In genomic region chr3L:12501249-12501648, dm6 we compare ENCODE assay signal across 1 fruit fly cellular context.
A peak's percentile ranks its signal among the peaks of the same experiment; 100 is the strongest.
TF ChIP-seq lines count a peak whose summit lies in the region.

CG10638 (minus strand) TSS chr3L:12501311.
CG10681 (plus strand) TSS chr3L:12501513.

TF ChIP-seq in whole organism, embryonic, 481 proteins besides CTCF, POLR2A, EP300 and RAD21 (continued from another document and continues in another):
- no peak for TF ChIP-seq CG9817 (tag; optimal IDR thresholded peaks at IDR 0.05; lab: Kevin White, UChicago)
- TF ChIP-seq grau (tag; optimal IDR thresholded peaks at IDR 0.05; lab: Kevin White, UChicago): peak; percentile 53
- TF ChIP-seq amos (GFP tag; IDR thresholded peaks at IDR 0.05; lab: Robert Waterston, UW; ENCODE audit: partially characterized antibody): no peak
- TF ChIP-seq CG18619 (GFP tag; optimal IDR thresholded peaks at IDR 0.05; lab: Kevin White, UChicago): no peak
- TF ChIP-seq tx (GFP tag; optimal IDR thresholded peaks at IDR 0.05; lab: Kevin White, UChicago): peak; percentile 17
- TF ChIP-seq CG17361 (GFP tag; IDR thresholded peaks at IDR 0.05; lab: Robert Waterston, UW): 0 out of 3 replicates have a peak, but pooled peaks have one; percentile 43
- no peak for TF ChIP-seq Hand (GFP tag; optimal IDR thresholded peaks at IDR 0.05; lab: Kevin White, UChicago)
- no peak for TF ChIP-seq Mrtf (GFP tag; IDR thresholded peaks at IDR 0.05; lab: Robert Waterston, UW)
- TF ChIP-seq btn (GFP tag; optimal IDR thresholded peaks at IDR 0.05; lab: Kevin White, UChicago): no peak
- TF ChIP-seq CG3163 (GFP tag; optimal IDR thresholded peaks at IDR 0.05; lab: Kevin White, UChicago): no peak
- no peak for TF ChIP-seq Eip74EF (GFP tag; optimal IDR thresholded peaks at IDR 0.05; lab: Kevin White, UChicago)
- TF ChIP-seq ATbp (GFP tag; optimal IDR thresholded peaks at IDR 0.05; lab: Kevin White, UChicago): no peak
- no peak for TF ChIP-seq zfh1 (GFP tag; IDR thresholded peaks at IDR 0.05; lab: Robert Waterston, UW)
- no peak for TF ChIP-seq jigr1 (GFP tag; IDR thresholded peaks at IDR 0.05; lab: Robert Waterston, UW)
- no peak for TF ChIP-seq CG14860 (GFP tag; IDR thresholded peaks at IDR 0.05; lab: Robert Waterston, UW; ENCODE audit: partially characterized antibody)
- TF ChIP-seq slou (GFP tag; optimal IDR thresholded peaks at IDR 0.05; lab: Kevin White, UChicago): no peak
- no peak for TF ChIP-seq Hr39 (optimal IDR thresholded peaks at IDR 0.05; lab: Kevin White, UChicago)
- no peak for TF ChIP-seq CG43689 (GFP tag; IDR thresholded peaks at IDR 0.05; lab: Robert Waterston, UW)
- peak; percentile 65 for TF ChIP-seq Max (GFP tag; optimal IDR thresholded peaks at IDR 0.05; lab: Kevin White, UChicago)
- no peak; the same call in 2 of the 3 replicates for TF ChIP-seq CG11695 (GFP tag; IDR thresholded peaks at IDR 0.05; lab: Robert Waterston, UW)
- peak; percentile 67 to 91 for TF ChIP-seq crp (GFP tag; optimal IDR thresholded peaks at IDR 0.05; lab: Kevin White, UChicago)
- no peak for TF ChIP-seq pnt (GFP tag; optimal IDR thresholded peaks at IDR 0.05; lab: Kevin White, UChicago)
- TF ChIP-seq Sin3A (optimal IDR thresholded peaks at IDR 0.05; lab: Kevin White, UChicago): no peak
- no peak for TF ChIP-seq HLHmδ (GFP tag; optimal IDR thresholded peaks at IDR 0.05; lab: Kevin White, UChicago)
- TF ChIP-seq schlank (tag; optimal IDR thresholded peaks at IDR 0.05; lab: Kevin White, UChicago): no peak
- peak; percentile 54 for TF ChIP-seq unpg (GFP tag; optimal IDR thresholded peaks at IDR 0.05; lab: Kevin White, UChicago)
- no peak for TF ChIP-seq CG42726 (GFP tag; IDR thresholded peaks at IDR 0.05; lab: Robert Waterston, UW; ENCODE audit: partially characterized antibody)
- no peak for TF ChIP-seq CG4328 (GFP tag; optimal IDR thresholded peaks at IDR 0.05; lab: Kevin White, UChicago)
- no peak for TF ChIP-seq Mad (GFP tag; optimal IDR thresholded peaks at IDR 0.05; lab: Kevin White, UChicago)
- TF ChIP-seq NC2α (GFP tag; optimal IDR thresholded peaks at IDR 0.05; lab: Kevin White, UChicago): no peak
- TF ChIP-seq sens (GFP tag; lab: Kevin White, UChicago): peak; percentile 91
- peak; percentile 27 for TF ChIP-seq NfI (GFP tag; optimal IDR thresholded peaks at IDR 0.05; lab: Kevin White, UChicago)
- TF ChIP-seq Lpt (GFP tag; optimal IDR thresholded peaks at IDR 0.05; lab: Kevin White, UChicago): no peak
- no peak for TF ChIP-seq so (GFP tag; IDR thresholded peaks at IDR 0.05; lab: Robert Waterston, UW)
- TF ChIP-seq Camta (GFP tag; optimal IDR thresholded peaks at IDR 0.05; lab: Kevin White, UChicago): no peak
- TF ChIP-seq CG32532 (GFP tag; IDR thresholded peaks at IDR 0.05; lab: Robert Waterston, UW): no peak
- no peak for TF ChIP-seq CG6854 (GFP tag; optimal IDR thresholded peaks at IDR 0.05; lab: Kevin White, UChicago)
- TF ChIP-seq ro (GFP tag; IDR thresholded peaks at IDR 0.05; lab: Robert Waterston, UW): no peak
- TF ChIP-seq wor (GFP tag; IDR thresholded peaks at IDR 0.05; lab: Robert Waterston, UW): no peak
- no peak for TF ChIP-seq dm (GFP tag; optimal IDR thresholded peaks at IDR 0.05; lab: Kevin White, UChicago)
- no peak for TF ChIP-seq tio (GFP tag; optimal IDR thresholded peaks at IDR 0.05; lab: Kevin White, UChicago)
- TF ChIP-seq CG34376 (GFP tag; optimal IDR thresholded peaks at IDR 0.05; lab: Kevin White, UChicago): no peak
- TF ChIP-seq bsh (GFP tag; optimal IDR thresholded peaks at IDR 0.05; lab: Kevin White, UChicago): peak in 1 of 2 experiments; percentile 46
- TF ChIP-seq CG10543 (GFP tag; optimal IDR thresholded peaks at IDR 0.05; lab: Kevin White, UChicago): peak; percentile 9
- peak; percentile 23 for TF ChIP-seq az2 (GFP tag; optimal IDR thresholded peaks at IDR 0.05; lab: Kevin White, UChicago)
- TF ChIP-seq Rfx (GFP tag; IDR thresholded peaks at IDR 0.05; lab: Robert Waterston, UW): peak; percentile 21; the same call in 1 of the 2 replicates
- TF ChIP-seq Hr78 (GFP tag; optimal IDR thresholded peaks at IDR 0.05; lab: Kevin White, UChicago): no peak
- no peak for TF ChIP-seq fd64A (GFP tag; optimal IDR thresholded peaks at IDR 0.05; lab: Kevin White, UChicago)
- peak; percentile 20 for TF ChIP-seq CG6254 (GFP tag; optimal IDR thresholded peaks at IDR 0.05; lab: Kevin White, UChicago)
- TF ChIP-seq CG10654 (GFP tag; optimal IDR thresholded peaks at IDR 0.05; lab: Kevin White, UChicago): peak; percentile 57
- TF ChIP-seq emc (GFP tag; optimal IDR thresholded peaks at IDR 0.05; lab: Kevin White, UChicago): no peak
- TF ChIP-seq shn (GFP tag; optimal IDR thresholded peaks at IDR 0.05; lab: Kevin White, UChicago): no peak
- no peak for TF ChIP-seq Aef1 (GFP tag; IDR thresholded peaks at IDR 0.05; lab: Robert Waterston, UW)
- no peak for TF ChIP-seq Dad (GFP tag; optimal IDR thresholded peaks at IDR 0.05; lab: Kevin White, UChicago)
- no peak for TF ChIP-seq D19B (GFP tag; optimal IDR thresholded peaks at IDR 0.05; lab: Kevin White, UChicago)
- no peak for TF ChIP-seq CG17186 (GFP tag; optimal IDR thresholded peaks at IDR 0.05; lab: Kevin White, UChicago)
- peak; percentile 70 for TF ChIP-seq CG12155 (GFP tag; optimal IDR thresholded peaks at IDR 0.05; lab: Kevin White, UChicago)
- no peak for TF ChIP-seq Trl (optimal IDR thresholded peaks at IDR 0.05; lab: Kevin White, UChicago)
- TF ChIP-seq Trl (GFP tag; optimal IDR thresholded peaks at IDR 0.05; lab: Kevin White, UChicago): peak; percentile 24
- no peak for TF ChIP-seq insv (GFP tag; optimal IDR thresholded peaks at IDR 0.05; lab: Kevin White, UChicago)
- no peak for TF ChIP-seq CG15011 (GFP tag; optimal IDR thresholded peaks at IDR 0.05; lab: Kevin White, UChicago)
- TF ChIP-seq h (optimal IDR thresholded peaks at IDR 0.05; lab: Kevin White, UChicago): no peak
- TF ChIP-seq Jarid2 (GFP tag; optimal IDR thresholded peaks at IDR 0.05; lab: Kevin White, UChicago): no peak
- TF ChIP-seq row (GFP tag; IDR thresholded peaks at IDR 0.05; lab: Robert Waterston, UW): peak; percentile 64
- no peak for TF ChIP-seq bowl (GFP tag; IDR thresholded peaks at IDR 0.05; lab: Robert Waterston, UW)
- TF ChIP-seq nerfin-1 (tag; optimal IDR thresholded peaks at IDR 0.05; lab: Kevin White, UChicago): peak; percentile 13
- no peak for TF ChIP-seq eve (GFP tag; optimal IDR thresholded peaks at IDR 0.05; lab: Kevin White, UChicago)
- no peak for TF ChIP-seq aop (GFP tag; IDR thresholded peaks at IDR 0.05; lab: Robert Waterston, UW)
- no peak for TF ChIP-seq CG7963 (GFP tag; IDR thresholded peaks at IDR 0.05; lab: Robert Waterston, UW; ENCODE audit: partially characterized antibody)
- TF ChIP-seq p53 (GFP tag; optimal IDR thresholded peaks at IDR 0.05; lab: Kevin White, UChicago): no peak
- no peak for TF ChIP-seq tna (GFP tag; IDR thresholded peaks at IDR 0.05; lab: Robert Waterston, UW; ENCODE audit: partially characterized antibody)
- no peak for TF ChIP-seq Ssrp (tag; optimal IDR thresholded peaks at IDR 0.05; lab: Kevin White, UChicago)
- TF ChIP-seq CG17359 (tag; optimal IDR thresholded peaks at IDR 0.05; lab: Kevin White, UChicago): peak; percentile 43
- TF ChIP-seq tup (GFP tag; optimal IDR thresholded peaks at IDR 0.05; lab: Kevin White, UChicago): no peak
- TF ChIP-seq Neu2 (GFP tag; optimal IDR thresholded peaks at IDR 0.05; lab: Kevin White, UChicago; ENCODE audit: borderline replicate concordance): no peak
- TF ChIP-seq NFAT (GFP tag; IDR thresholded peaks at IDR 0.05; lab: Robert Waterston, UW): no peak
- TF ChIP-seq HLH54F (GFP tag; optimal IDR thresholded peaks at IDR 0.05; lab: Kevin White, UChicago): no peak
- peak; percentile 53 for TF ChIP-seq CG18476 (GFP tag; optimal IDR thresholded peaks at IDR 0.05; lab: Kevin White, UChicago)
- TF ChIP-seq Sox100B (GFP tag; optimal IDR thresholded peaks at IDR 0.05; lab: Kevin White, UChicago): peak; percentile 53
- peak; percentile 22 to 51 for TF ChIP-seq Pdp1 (GFP tag; optimal IDR thresholded peaks at IDR 0.05; lab: Kevin White, UChicago)
- TF ChIP-seq C15 (GFP tag; IDR thresholded peaks at IDR 0.05; lab: Robert Waterston, UW): no peak
- TF ChIP-seq CG31441 (GFP tag; IDR thresholded peaks at IDR 0.05; lab: Robert Waterston, UW): peak; percentile 50
- no peak for TF ChIP-seq lov (optimal IDR thresholded peaks at IDR 0.05; lab: Kevin White, UChicago)
- TF ChIP-seq lov (GFP tag; IDR thresholded peaks at IDR 0.05; lab: Robert Waterston, UW): no peak
- peak; percentile 36 for TF ChIP-seq CG10147 (GFP tag; optimal IDR thresholded peaks at IDR 0.05; lab: Kevin White, UChicago)
- no peak for TF ChIP-seq Lim3 (GFP tag; IDR thresholded peaks at IDR 0.05; lab: Robert Waterston, UW)
- no peak for TF ChIP-seq tgo (GFP tag; IDR thresholded peaks at IDR 0.05; lab: Robert Waterston, UW)
- peak; percentile 43 for TF ChIP-seq tin (GFP tag; optimal IDR thresholded peaks at IDR 0.05; lab: Kevin White, UChicago)
- TF ChIP-seq CG2202 (tag; optimal IDR thresholded peaks at IDR 0.05; lab: Kevin White, UChicago): peak; percentile 26
- TF ChIP-seq Xbp1 (GFP tag; optimal IDR thresholded peaks at IDR 0.05; lab: Kevin White, UChicago): peak; percentile 55
- TF ChIP-seq CG1024 (GFP tag; IDR thresholded peaks at IDR 0.05; lab: Robert Waterston, UW): no peak
- TF ChIP-seq CG2120 (GFP tag; optimal IDR thresholded peaks at IDR 0.05; lab: Kevin White, UChicago): peak; percentile 66
- TF ChIP-seq CG17829 (tag; optimal IDR thresholded peaks at IDR 0.05; lab: Kevin White, UChicago): peak; percentile 57
- no peak for TF ChIP-seq zen2 (GFP tag; IDR thresholded peaks at IDR 0.05; lab: Robert Waterston, UW; ENCODE audit: partially characterized antibody)
- peak; percentile 26 for TF ChIP-seq CG9727 (GFP tag; optimal IDR thresholded peaks at IDR 0.05; lab: Kevin White, UChicago)
- peak; percentile 20 for TF ChIP-seq Dek (tag; optimal IDR thresholded peaks at IDR 0.05; lab: Kevin White, UChicago)
- TF ChIP-seq BtbVII (GFP tag; optimal IDR thresholded peaks at IDR 0.05; lab: Kevin White, UChicago): no peak
- no peak for TF ChIP-seq fd96Cb (tag; optimal IDR thresholded peaks at IDR 0.05; lab: Kevin White, UChicago)
- TF ChIP-seq CG31388 (GFP tag; optimal IDR thresholded peaks at IDR 0.05; lab: Kevin White, UChicago): no peak
- peak; percentile 52 for TF ChIP-seq Ets97D (GFP tag; optimal IDR thresholded peaks at IDR 0.05; lab: Kevin White, UChicago)
- no peak for TF ChIP-seq wek (GFP tag; optimal IDR thresholded peaks at IDR 0.05; lab: Kevin White, UChicago)
- TF ChIP-seq CG12299 (tag; optimal IDR thresholded peaks at IDR 0.05; lab: Kevin White, UChicago): no peak
- TF ChIP-seq Antp (GFP tag; optimal IDR thresholded peaks at IDR 0.05; lab: Kevin White, UChicago): no peak
- no peak for TF ChIP-seq yki (optimal IDR thresholded peaks at IDR 0.05; lab: Kevin White, UChicago)
- peak; percentile 40 for TF ChIP-seq scrt (GFP tag; optimal IDR thresholded peaks at IDR 0.05; lab: Kevin White, UChicago)
- peak; percentile 67 for TF ChIP-seq CG3847 (GFP tag; IDR thresholded peaks at IDR 0.05; lab: Robert Waterston, UW)
- no peak for TF ChIP-seq CG1233 (GFP tag; optimal IDR thresholded peaks at IDR 0.05; lab: Kevin White, UChicago)
- no peak for TF ChIP-seq CG14965 (GFP tag; optimal IDR thresholded peaks at IDR 0.05; lab: Kevin White, UChicago; ENCODE audit: borderline replicate concordance)
- peak; percentile 23 for TF ChIP-seq CG3281 (GFP tag; optimal IDR thresholded peaks at IDR 0.05; lab: Kevin White, UChicago)
- no peak for TF ChIP-seq Opbp (GFP tag; IDR thresholded peaks at IDR 0.05; lab: Robert Waterston, UW; ENCODE audit: partially characterized antibody)
- TF ChIP-seq ttk (GFP tag; IDR thresholded peaks at IDR 0.05; lab: Robert Waterston, UW): no peak
- no peak for TF ChIP-seq E2f1 (GFP tag; IDR thresholded peaks at IDR 0.05; lab: Robert Waterston, UW)
- no peak for TF ChIP-seq sens-2 (GFP tag; IDR thresholded peaks at IDR 0.05; lab: Robert Waterston, UW)
- TF ChIP-seq CkIIα-i1 (GFP tag; IDR thresholded peaks at IDR 0.05; lab: Robert Waterston, UW): no peak
- no peak for TF ChIP-seq CG3407 (GFP tag; optimal IDR thresholded peaks at IDR 0.05; lab: Kevin White, UChicago)
- TF ChIP-seq pzg (GFP tag; optimal IDR thresholded peaks at IDR 0.05; lab: Kevin White, UChicago): peak; percentile 60
- TF ChIP-seq lola (GFP tag; optimal IDR thresholded peaks at IDR 0.05; lab: Kevin White, UChicago): peak in 1 of 3 experiments; percentile 37
- peak; percentile 81 for TF ChIP-seq CG14710 (tag; optimal IDR thresholded peaks at IDR 0.05; lab: Kevin White, UChicago)
- 0 out of 2 replicates have a peak, but pooled peaks have one; percentile 16 for TF ChIP-seq Ptx1 (GFP tag; IDR thresholded peaks at IDR 0.05; lab: Robert Waterston, UW)
- no peak for TF ChIP-seq ewg (GFP tag; optimal IDR thresholded peaks at IDR 0.05; lab: Kevin White, UChicago)
- no peak for TF ChIP-seq Oaz (GFP tag; IDR thresholded peaks at IDR 0.05; lab: Robert Waterston, UW)
- TF ChIP-seq CG10209 (GFP tag; optimal IDR thresholded peaks at IDR 0.05; lab: Kevin White, UChicago): peak; percentile 31
- no peak for TF ChIP-seq grn (GFP tag; optimal IDR thresholded peaks at IDR 0.05; lab: Kevin White, UChicago)
- peak; percentile 50 for TF ChIP-seq vvl (GFP tag; IDR thresholded peaks at IDR 0.05; lab: Robert Waterston, UW)
- no peak for TF ChIP-seq gcm2 (GFP tag; optimal IDR thresholded peaks at IDR 0.05; lab: Kevin White, UChicago)
- no peak for TF ChIP-seq CG10565 (GFP tag; optimal IDR thresholded peaks at IDR 0.05; lab: Kevin White, UChicago)
- peak; percentile 34 for TF ChIP-seq D19A (tag; optimal IDR thresholded peaks at IDR 0.05; lab: Kevin White, UChicago)
- TF ChIP-seq bbx (GFP tag; IDR thresholded peaks at IDR 0.05; lab: Robert Waterston, UW; ENCODE audit: partially characterized antibody): no peak
- TF ChIP-seq Doc2 (GFP tag; IDR thresholded peaks at IDR 0.05; lab: Robert Waterston, UW): no peak
- peak; percentile 54 for TF ChIP-seq CG13296 (GFP tag; optimal IDR thresholded peaks at IDR 0.05; lab: Kevin White, UChicago)
- no peak for TF ChIP-seq CG30431 (GFP tag; optimal IDR thresholded peaks at IDR 0.05; lab: Kevin White, UChicago)
- no peak for TF ChIP-seq HHEX (GFP tag; optimal IDR thresholded peaks at IDR 0.05; lab: Kevin White, UChicago)
- peak; percentile 73 for TF ChIP-seq CG9797 (GFP tag; optimal IDR thresholded peaks at IDR 0.05; lab: Kevin White, UChicago)
- TF ChIP-seq hbn (GFP tag; IDR thresholded peaks at IDR 0.05; lab: Robert Waterston, UW; ENCODE audit: partially characterized antibody): no peak
- no peak for TF ChIP-seq bcd (GFP tag; optimal IDR thresholded peaks at IDR 0.05; lab: Kevin White, UChicago)
- TF ChIP-seq CG8388 (GFP tag; optimal IDR thresholded peaks at IDR 0.05; lab: Kevin White, UChicago): peak; percentile 27
